Fruit fly (Drosophila melanogaster) whole organism, wandering third instar larva: ENCODE measurements around the gene eff.

ENCODE experiments used
- Abd-B ChIP-seq: fragments of >200 bp; optimal IDR thresholded peaks from 2 replicates; lab custom pipeline; 2017; ENCODE audit warnings: missing biosample characterization, missing genetic modification characterization
- CG32264 ChIP-seq: fragments of 200-800 bp; sonication (Bioruptor generic); optimal IDR thresholded peaks from 2 replicates; lab custom pipeline; 2016; ENCODE audit warnings: missing biosample characterization, missing genetic modification characterization
- CG9705 ChIP-seq: fragments of 200-800 bp; sonication (Bioruptor generic); optimal IDR thresholded peaks from 2 replicates; lab custom pipeline; 2018; ENCODE audit warnings: missing biosample characterization, mild to moderate bottlenecking, missing genetic modification characterization
- CrebA ChIP-seq: fragments of 200-800 bp; sonication (Bioruptor generic); optimal IDR thresholded peaks from 2 replicates; lab custom pipeline; 2016; ENCODE audit warnings: missing biosample characterization, mild to moderate bottlenecking, missing genetic modification characterization, borderline replicate concordance
- Dfd ChIP-seq: fragments of >200 bp; optimal IDR thresholded peaks from 2 replicates; lab custom pipeline; 2017; ENCODE audit warnings: missing biosample characterization, missing genetic modification characterization
- Dif ChIP-seq: fragments of 200-275, 200-300 bp; sonication (Bioruptor generic); optimal IDR thresholded peaks from 2 replicates; lab custom pipeline; 2018; ENCODE audit warnings: missing biosample characterization, missing genetic modification characterization; ENCODE audit not compliant: partially characterized antibody
- GATAd ChIP-seq: sonication (Bioruptor generic); optimal IDR thresholded peaks from 2 replicates; lab custom pipeline; 2016; ENCODE audit warnings: missing biosample characterization, missing genetic modification characterization
- HLH106 ChIP-seq: fragments of 200-800 bp; optimal IDR thresholded peaks from 3 replicates; lab custom pipeline; 2019; ENCODE audit warnings: missing biosample characterization, mild to moderate bottlenecking, missing genetic modification characterization, moderate library complexity
- Hnf4 ChIP-seq: fragments of 200-800 bp; sonication (Bioruptor generic); optimal IDR thresholded peaks from 2 replicates; lab custom pipeline; 2016; ENCODE audit warnings: missing biosample characterization, mild to moderate bottlenecking, missing genetic modification characterization
- Hr78 ChIP-seq: fragments of >200 bp; optimal IDR thresholded peaks from 2 replicates; lab custom pipeline; 2017; ENCODE audit warnings: missing biosample characterization, missing genetic modification characterization
- Hr83 ChIP-seq: fragments of 200-300 bp; sonication (Bioruptor generic); optimal IDR thresholded peaks from 2 replicates; lab custom pipeline; 2016; ENCODE audit warnings: missing biosample characterization, mild to moderate bottlenecking, missing genetic modification characterization, moderate library complexity; ENCODE audit not compliant: poor library complexity, severe bottlenecking
- Jra ChIP-seq: sonication (Bioruptor generic); optimal IDR thresholded peaks from 2 replicates; lab custom pipeline; 2016; ENCODE audit warnings: missing biosample characterization, missing genetic modification characterization
- Mio ChIP-seq: sonication (Bioruptor generic); optimal IDR thresholded peaks from 2 replicates; lab custom pipeline; 2016; ENCODE audit warnings: missing biosample characterization, missing genetic modification characterization
- Myc ChIP-seq: fragments of >200 bp; optimal IDR thresholded peaks from 2 replicates; lab custom pipeline; 2017
- N ChIP-seq: fragments of >200 bp; optimal IDR thresholded peaks from 2 replicates; lab custom pipeline; 2018; ENCODE audit warnings: missing biosample characterization, missing external identifiers, missing genetic modification characterization
- OdsH ChIP-seq: fragments of 200-800 bp; sonication (Bioruptor generic); optimal IDR thresholded peaks from 2 replicates; lab custom pipeline; 2016; ENCODE audit warnings: missing biosample characterization, mild to moderate bottlenecking, missing genetic modification characterization
- Rel ChIP-seq, 2 experiments: fragments of 200-800 bp; sonication (Bioruptor generic) in 1 of 2; optimal IDR thresholded peaks; 2 replicates in 1 of 2; 3 replicates in 1 of 2; lab custom pipeline; 2016 to 2019; ENCODE audit warnings: mild to moderate bottlenecking in 2 of 2, missing biosample characterization in 2 of 2, missing genetic modification characterization in 2 of 2, moderate library complexity in 1 of 2
- Sp1 ChIP-seq: fragments of 200-800 bp; sonication (Bioruptor generic); optimal IDR thresholded peaks from 3 replicates; lab custom pipeline; 2019; ENCODE audit warnings: missing biosample characterization, mild to moderate bottlenecking, missing genetic modification characterization, moderate library complexity
- Vsx2 ChIP-seq: fragments of 200-300, 225-300 bp; sonication (Bioruptor generic); optimal IDR thresholded peaks from 2 replicates; lab custom pipeline; 2018; ENCODE audit warnings: missing biosample characterization, missing genetic modification characterization; ENCODE audit not compliant: partially characterized antibody
- br ChIP-seq: fragments of 200-800 bp; sonication (Bioruptor generic); optimal IDR thresholded peaks from 2 replicates; lab custom pipeline; 2016; ENCODE audit warnings: missing biosample characterization, missing genetic modification characterization
- brk ChIP-seq: fragments of 200-800 bp; sonication (Bioruptor generic); optimal IDR thresholded peaks from 2 replicates; lab custom pipeline; 2016; ENCODE audit warnings: missing biosample characterization, mild to moderate bottlenecking, missing genetic modification characterization
- dl ChIP-seq, 2 experiments: fragments of 175-275, 200-275 bp in 1 of 2; fragments of 200-275 bp in 1 of 2; sonication (Bioruptor generic); optimal IDR thresholded peaks; lab custom pipeline; 2018; ENCODE audit warnings: mild to moderate bottlenecking in 2 of 2, missing biosample characterization in 2 of 2, missing genetic modification characterization in 2 of 2, moderate library complexity in 2 of 2; ENCODE audit not compliant: partially characterized antibody in 2 of 2, insufficient read depth in 1 of 2
- dmrt93B ChIP-seq: fragments of 200-800 bp; sonication (Bioruptor generic); optimal IDR thresholded peaks from 2 replicates; lab custom pipeline; 2018; ENCODE audit warnings: missing biosample characterization, mild to moderate bottlenecking, missing genetic modification characterization
- dsf ChIP-seq: sonication (Bioruptor generic); optimal IDR thresholded peaks from 2 replicates; lab custom pipeline; 2016; ENCODE audit warnings: missing biosample characterization, missing genetic modification characterization, borderline replicate concordance
- ey ChIP-seq: fragments of 200-800 bp; sonication (Bioruptor generic); optimal IDR thresholded peaks from 2 replicates; lab custom pipeline; 2016; ENCODE audit warnings: missing biosample characterization, missing genetic modification characterization
- foxo ChIP-seq, 2 experiments: fragments of 200-800 bp; sonication (Bioruptor generic); optimal IDR thresholded peaks; 2 replicates in 1 of 2; 3 replicates in 1 of 2; lab custom pipeline; 2016 to 2017; ENCODE audit warnings: missing biosample characterization in 2 of 2, missing genetic modification characterization in 2 of 2
- fru ChIP-seq: fragments of 200-800 bp; sonication (Bioruptor generic); optimal IDR thresholded peaks from 3 replicates; lab custom pipeline; 2016; ENCODE audit warnings: missing biosample characterization, mild to moderate bottlenecking, missing genetic modification characterization
- h ChIP-seq: fragments of 200-800 bp; sonication (Bioruptor generic); optimal IDR thresholded peaks from 3 replicates; lab custom pipeline; 2016; ENCODE audit warnings: missing biosample characterization, mild to moderate bottlenecking, missing genetic modification characterization
- jim ChIP-seq: fragments of 175-275, 200-325 bp; sonication (Bioruptor generic); optimal IDR thresholded peaks from 2 replicates; lab custom pipeline; 2016; ENCODE audit warnings: missing biosample characterization, mild to moderate bottlenecking, missing genetic modification characterization
- lola ChIP-seq: fragments of >200 bp; optimal IDR thresholded peaks from 2 replicates; lab custom pipeline; 2017; ENCODE audit warnings: missing biosample characterization, missing genetic modification characterization
- pan ChIP-seq: fragments of >200 bp; optimal IDR thresholded peaks from 2 replicates; lab custom pipeline; 2017
- psq ChIP-seq: fragments of 200-800 bp; sonication (Bioruptor generic); optimal IDR thresholded peaks from 3 replicates; lab custom pipeline; 2017; ENCODE audit warnings: missing biosample characterization, mild to moderate bottlenecking, missing genetic modification characterization, moderate library complexity
- rgr ChIP-seq: fragments of 200-800 bp; sonication (Bioruptor generic); optimal IDR thresholded peaks from 3 replicates; lab custom pipeline; 2016; ENCODE audit warnings: missing biosample characterization, mild to moderate bottlenecking, missing genetic modification characterization
- sage ChIP-seq: fragments of 200-800 bp; sonication (Bioruptor generic); optimal IDR thresholded peaks from 2 replicates; lab custom pipeline; 2016; ENCODE audit warnings: missing biosample characterization, mild to moderate bottlenecking, missing genetic modification characterization
- sv ChIP-seq: fragments of 200-800 bp; sonication (Bioruptor generic); optimal IDR thresholded peaks from 3 replicates; lab custom pipeline; 2016; ENCODE audit warnings: missing biosample characterization, missing genetic modification characterization
- tai ChIP-seq: sonication (Bioruptor generic); optimal IDR thresholded peaks from 2 replicates; lab custom pipeline; 2016; ENCODE audit warnings: missing biosample characterization, missing genetic modification characterization
- usp ChIP-seq: fragments of >200 bp; optimal IDR thresholded peaks from 2 replicates; lab custom pipeline; 2017; ENCODE audit warnings: missing biosample characterization, missing genetic modification characterization
- woc ChIP-seq: sonication (Bioruptor generic); optimal IDR thresholded peaks from 2 replicates; lab custom pipeline; 2016; ENCODE audit warnings: missing biosample characterization, mild to moderate bottlenecking, missing genetic modification characterization

The eff gene

dm6 chr3R:14724501-14724859 is 16.6 kb downstream of the eff start:
- TF ChIP-seq Sp1 (GFP tag; lab: Kevin White, UChicago) (no peak), rgr (GFP tag; lab: Kevin White, UChicago) (no peak), HLH106 (no peak), Myc (no peak), tai (GFP tag; lab: Kevin White, UChicago) (peak; percentile 27), Jra (GFP tag; lab: Kevin White, UChicago) (no peak)

DNA sequence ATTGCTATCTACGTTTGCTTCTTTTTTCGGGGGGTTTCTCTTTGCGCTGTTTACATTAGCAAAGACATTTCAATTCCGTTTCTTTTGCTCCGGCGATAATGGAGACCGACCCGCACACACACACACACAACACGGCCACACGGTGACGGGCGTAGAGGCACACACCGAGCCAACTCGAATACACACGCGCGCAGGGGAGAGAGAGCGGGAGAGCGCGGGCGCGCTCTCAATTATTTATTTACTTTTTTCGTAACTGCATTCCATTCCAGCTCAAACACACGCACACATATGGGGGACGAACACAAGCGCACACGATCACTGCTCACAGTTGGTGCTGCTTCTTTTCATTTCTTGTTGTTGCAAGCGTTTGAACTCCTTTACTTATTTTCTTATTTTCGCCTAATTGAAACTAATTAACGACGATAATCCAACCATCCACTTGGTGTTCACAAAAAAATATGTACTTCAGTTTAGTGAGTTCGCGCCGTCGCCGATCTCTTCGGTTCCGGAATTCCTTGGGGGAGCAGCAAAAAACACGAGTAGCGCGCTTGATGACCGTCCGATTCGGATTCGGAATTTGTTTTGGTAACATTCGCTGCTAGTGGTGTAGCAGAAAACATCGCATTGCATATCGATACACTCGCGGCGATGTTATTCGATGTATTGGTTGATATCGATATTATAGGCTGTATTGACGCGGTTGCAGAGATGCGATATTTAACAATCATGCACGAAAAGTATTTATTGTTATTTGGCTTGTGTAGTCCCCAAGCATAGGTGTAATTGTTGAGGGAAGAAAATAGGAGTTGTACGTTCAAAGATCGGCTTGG is 17.2 kb downstream of the eff start, which contains the start of gene kibra:
Gene kibra (minus strand): TSS at position 591 of the 830 bp plus-strand sequence.
- TF ChIP-seq Vsx2 (no peak), Abd-B (GFP tag; lab: Kevin White, UChicago) (no peak), Myc (peak; percentile 52), sv (GFP tag; lab: Kevin White, UChicago) (peak; percentile 47), CrebA (GFP tag; lab: Kevin White, UChicago) (no peak), h (GFP tag; lab: Kevin White, UChicago) (peak; percentile 84), Mio (GFP tag; lab: Kevin White, UChicago) (no peak), psq (peak; percentile 57), tai (GFP tag; lab: Kevin White, UChicago) (peak; percentile 68), brk (GFP tag; lab: Kevin White, UChicago) (peak; percentile 37), Sp1 (GFP tag; lab: Kevin White, UChicago) (peak; percentile 48), Hnf4 (GFP tag; lab: Kevin White, UChicago) (peak; percentile 57), Dfd (no peak), fru (GFP tag; lab: Kevin White, UChicago) (peak; percentile 65), Dif (GFP tag; lab: Kevin White, UChicago) (peak; percentile 88), usp (GFP tag; lab: Kevin White, UChicago) (no peak), dsf (GFP tag; lab: Kevin White, UChicago) (no peak), CG9705 (GFP tag; lab: Kevin White, UChicago) (peak; percentile 55), rgr (GFP tag; lab: Kevin White, UChicago) (peak; percentile 51), sage (GFP tag; lab: Kevin White, UChicago) (no peak), jim (peak; percentile 74), ey (GFP tag; lab: Kevin White, UChicago) (peak; percentile 65), lola (GFP tag; lab: Kevin White, UChicago) (no peak), dmrt93B (peak; percentile 46), HLH106 (peak; percentile 59), br (GFP tag; lab: Kevin White, UChicago) (peak; percentile 13), Rel (GFP tag; optimal IDR thresholded peaks at IDR 0.05; lab: Kevin White, UChicago) (no peak), Rel (tag; optimal IDR thresholded peaks at IDR 0.05; lab: Kevin White, UChicago) (peak; percentile 97), dl (GFP tag; optimal IDR thresholded peaks at IDR 0.05; lab: Kevin White, UChicago; ENCODE audit: insufficient read depth in 1 of 2, partially characterized antibody in 2 of 2) (peak; percentile 82 to 86), Jra (GFP tag; lab: Kevin White, UChicago) (peak; percentile 57), CG32264 (no peak), Hr83 (GFP tag; lab: Kevin White, UChicago) (peak; percentile 60), pan (lab: Kevin White, UChicago) (no peak), Hr78 (GFP tag; lab: Kevin White, UChicago) (peak; percentile 84), OdsH (GFP tag; lab: Kevin White, UChicago) (peak; percentile 3), foxo (GFP tag; optimal IDR thresholded peaks at IDR 0.05; lab: Kevin White, UChicago) (peak in 1 of 2 experiments; percentile 72), GATAd (GFP tag; lab: Kevin White, UChicago) (no peak), N (GFP tag; lab: Kevin White, UChicago) (peak; percentile 97), woc (GFP tag; lab: Kevin White, UChicago) (peak; percentile 70)
